Worm (Caenorhabditis elegans) whole organism, L3 larva: ENCODE results near the gene lfi-1.

Experiments used
- elt-2 ChIP-seq: sonication (generic microtip); optimal IDR thresholded peaks from 2 replicates; lab custom pipeline; 2016; ENCODE audit warnings: missing genetic modification reagents, mild to moderate bottlenecking, missing genetic modification characterization, missing compliant biosample characterization
- nhr-23 ChIP-seq: fragments of 150-350 bp; optimal IDR thresholded peaks from 2 replicates; lab custom pipeline; 2014; ENCODE audit warnings: missing biosample characterization, missing genetic modification reagents, missing genetic modification characterization
- nhr-77 ChIP-seq: fragments of 150-350 bp; optimal IDR thresholded peaks from 2 replicates; lab custom pipeline; 2014; ENCODE audit warnings: missing biosample characterization, missing genetic modification characterization

DNA sequence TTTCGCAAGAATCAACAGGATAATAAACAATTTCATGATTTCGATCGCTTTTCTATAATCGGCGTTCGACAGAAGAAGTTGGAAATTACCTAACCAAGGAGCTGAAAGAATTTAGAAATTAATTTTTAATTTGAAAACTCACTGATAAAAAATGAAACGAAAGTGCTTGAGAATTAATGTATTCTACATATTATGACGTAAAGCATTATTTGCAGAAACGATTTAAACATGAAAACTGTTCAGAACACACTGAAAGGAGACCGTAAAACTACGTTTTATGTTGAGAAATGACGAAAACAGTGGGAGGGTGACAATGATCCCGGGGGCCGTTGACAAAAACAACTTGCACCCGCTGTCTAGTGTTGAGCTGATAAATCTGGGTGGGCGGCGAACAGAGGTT lies 61.0 kb downstream of the lfi-1 start, which contains the start of gene ZC449.5:
- TF ChIP-seq elt-2 (tag; lab: Kevin White, UChicago), result peak; percentile 23
- no peak for TF ChIP-seq nhr-23 (tag; lab: Kevin White, UChicago)
- TF ChIP-seq nhr-77 (tag; lab: Kevin White, UChicago), result no peak
